Worm (Caenorhabditis elegans): ENCODE measurements around the gene txt-2.

- no peak for TF ChIP-seq dao-5 (tag; optimal IDR thresholded peaks at IDR 0.05)
- TF ChIP-seq him-1 (tag; optimal IDR thresholded peaks at IDR 0.05) = no peak
Observed at ce11 chrV:268007-268406, 27.7 kb upstream of the txt-2 start, which contains the start of gene lgc-26.

All from whole organism, L4/young adult.